Fruit fly (Drosophila melanogaster) whole organism, prepupa: Measurements from ENCODE around the gene CG12224.

Experiments used
- CG10631 ChIP-seq: fragments of 200-800 bp; sonication (Bioruptor generic); optimal IDR thresholded peaks from 2 replicates; lab custom pipeline; 2016; ENCODE audit warnings: missing biosample characterization, missing genetic modification characterization
- CG10669 ChIP-seq: fragments of 200-800 bp; sonication (Bioruptor generic); optimal IDR thresholded peaks from 3 replicates; lab custom pipeline; 2018; ENCODE audit warnings: missing biosample characterization, mild to moderate bottlenecking, missing genetic modification characterization, moderate library complexity
- CG3032 ChIP-seq: fragments of 200-800 bp; optimal IDR thresholded peaks from 2 replicates; lab custom pipeline; 2019; ENCODE audit warnings: missing biosample characterization, mild to moderate bottlenecking, missing genetic modification characterization, moderate library complexity
- CG8119 ChIP-seq: fragments of 200-800 bp; sonication (Bioruptor generic); IDR thresholded peaks from 3 replicates; pipeline ENCODE4 v1.3.6; 2022; ENCODE audit warnings: missing biosample characterization, missing genetic modification characterization
- Ets21C ChIP-seq: fragments of 200-800 bp; sonication (Bioruptor generic); optimal IDR thresholded peaks from 3 replicates; lab custom pipeline; 2016; ENCODE audit warnings: missing biosample characterization, missing genetic modification characterization
- Gug ChIP-seq: fragments of 200-800 bp; sonication (Bioruptor generic); IDR thresholded peaks from 2 replicates; pipeline ENCODE4 v1.3.6; 2022; ENCODE audit warnings: missing biosample characterization, missing genetic modification characterization
- Sox102F ChIP-seq: fragments of 200-800 bp; sonication (Bioruptor generic); optimal IDR thresholded peaks from 2 replicates; lab custom pipeline; 2016; ENCODE audit warnings: missing biosample characterization, mild to moderate bottlenecking, missing genetic modification characterization

dm6 chr3R:11978278-11978677, 3.6 kb downstream of the CG12224 start:
- TF ChIP-seq Sox102F: no peak
- TF ChIP-seq CG10669 (GFP tag; lab: Kevin White, UChicago): no peak
- no peak for TF ChIP-seq Gug (GFP tag; lab: Robert Waterston, UW)
- TF ChIP-seq CG10631 (GFP tag; lab: Kevin White, UChicago): no peak
- TF ChIP-seq CG8119 (GFP tag; lab: Robert Waterston, UW): no peak
- no peak for TF ChIP-seq Ets21C (GFP tag; lab: Kevin White, UChicago)
- no peak for TF ChIP-seq CG3032
